Worm (Caenorhabditis elegans) whole organism, late embryonic: ENCODE results near the gene ZK616.8.
"Not testable (repeated sequence)": the region's sequence is repeated elsewhere in the genome, so short reads cannot be mapped to it uniquely, and the experiment has no call there.

Source experiments
- C08G9.2 ChIP-seq: sonication (generic microtip); optimal IDR thresholded peaks from 2 replicates; lab custom pipeline; 2016; ENCODE audit warnings: mild to moderate bottlenecking, missing genetic modification characterization, moderate library complexity, missing compliant biosample characterization
- C38D4.7 ChIP-seq: fragments of 200-800 bp; sonication (Bioruptor generic); optimal IDR thresholded peaks from 2 replicates; lab custom pipeline; 2018; ENCODE audit warnings: mild to moderate bottlenecking, missing genetic modification characterization, moderate library complexity, missing compliant biosample characterization
- Y22D7AL.16 ChIP-seq: sonication (generic microtip); optimal IDR thresholded peaks from 2 replicates; lab custom pipeline; 2016; ENCODE audit warnings: missing genetic modification characterization, missing compliant biosample characterization
- ceh-22 ChIP-seq: sonication (generic microtip); optimal IDR thresholded peaks from 2 replicates; lab custom pipeline; 2017; ENCODE audit warnings: missing biosample characterization, missing genetic modification characterization
- ceh-31 ChIP-seq: sonication (generic microtip); optimal IDR thresholded peaks from 2 replicates; lab custom pipeline; 2016; ENCODE audit warnings: missing genetic modification characterization, missing compliant biosample characterization
- ceh-34 ChIP-seq: sonication (generic microtip); optimal IDR thresholded peaks from 2 replicates; lab custom pipeline; 2016; ENCODE audit warnings: mild to moderate bottlenecking, missing genetic modification characterization, missing compliant biosample characterization
- ceh-45 ChIP-seq: fragments of 200-800 bp; sonication (Bioruptor generic); IDR thresholded peaks from 2 replicates; pipeline ENCODE4 v1.3.6; 2022; ENCODE audit warnings: missing genetic modification reagents, missing genetic modification characterization, missing compliant biosample characterization
- ceh-9 ChIP-seq: sonication (generic microtip); optimal IDR thresholded peaks from 2 replicates; lab custom pipeline; 2016; ENCODE audit warnings: mild to moderate bottlenecking, missing genetic modification characterization, inconsistent platforms, missing compliant biosample characterization
- che-1 ChIP-seq: sonication (generic microtip); optimal IDR thresholded peaks from 2 replicates; lab custom pipeline; 2016; ENCODE audit warnings: mild to moderate bottlenecking, missing genetic modification characterization, missing compliant biosample characterization
- dve-1 ChIP-seq: sonication (generic microtip); optimal IDR thresholded peaks from 2 replicates; lab custom pipeline; 2017; ENCODE audit warnings: antibody characterized with exemption, mild to moderate bottlenecking, missing genetic modification characterization, missing compliant biosample characterization
- eyg-1 ChIP-seq: sonication (generic microtip); optimal IDR thresholded peaks from 2 replicates; lab custom pipeline; 2016; ENCODE audit warnings: missing genotype, missing genetic modification characterization, missing compliant biosample characterization
- fax-1 ChIP-seq: sonication (generic microtip); optimal IDR thresholded peaks from 2 replicates; lab custom pipeline; 2016; ENCODE audit warnings: missing genotype, missing genetic modification characterization, missing compliant biosample characterization
- fkh-10 ChIP-seq: fragments of 150-350 bp; optimal IDR thresholded peaks from 2 replicates; lab custom pipeline; 2014; ENCODE audit warnings: missing biosample characterization, missing genetic modification reagents, missing genetic modification characterization
- gmeb-2 ChIP-seq: sonication (generic microtip); optimal IDR thresholded peaks from 2 replicates; lab custom pipeline; 2016; ENCODE audit warnings: missing genetic modification characterization, inconsistent platforms, missing compliant biosample characterization
- hlh-13 ChIP-seq: fragments of 200-800 bp; sonication (Bioruptor generic); optimal IDR thresholded peaks from 2 replicates; lab custom pipeline; 2018; ENCODE audit warnings: mild to moderate bottlenecking, missing genetic modification characterization, missing compliant biosample characterization
- hlh-15 ChIP-seq: sonication (generic microtip); optimal IDR thresholded peaks from 2 replicates; lab custom pipeline; 2016; ENCODE audit warnings: missing genetic modification characterization, missing compliant biosample characterization
- hlh-30 ChIP-seq: sonication (generic microtip); optimal IDR thresholded peaks from 2 replicates; lab custom pipeline; 2017; ENCODE audit warnings: antibody characterized with exemption, missing genetic modification characterization, missing compliant biosample characterization; ENCODE audit not compliant: insufficient read depth
- lim-6 ChIP-seq: sonication (generic microtip); optimal IDR thresholded peaks from 2 replicates; lab custom pipeline; 2016; ENCODE audit warnings: missing genetic modification characterization, missing compliant biosample characterization
- lin-11 ChIP-seq: fragments of 200-800 bp; sonication (Bioruptor generic); optimal IDR thresholded peaks from 2 replicates; lab custom pipeline; 2018; ENCODE audit warnings: mild to moderate bottlenecking, missing genetic modification characterization, missing compliant biosample characterization
- madf-2 ChIP-seq: sonication (generic microtip); optimal IDR thresholded peaks from 2 replicates; lab custom pipeline; 2017; ENCODE audit warnings: missing genetic modification characterization, missing compliant biosample characterization
- odd-2 ChIP-seq: sonication (generic microtip); optimal IDR thresholded peaks from 2 replicates; lab custom pipeline; 2017; ENCODE audit warnings: antibody characterized with exemption, mild to moderate bottlenecking, missing genetic modification characterization, missing compliant biosample characterization
- pag-3 ChIP-seq: sonication (generic microtip); optimal IDR thresholded peaks from 2 replicates; lab custom pipeline; 2016; ENCODE audit warnings: missing compliant biosample characterization, missing genetic modification characterization, borderline replicate concordance
- pat-9 ChIP-seq: fragments of 200-800 bp; sonication (Bioruptor generic); optimal IDR thresholded peaks from 2 replicates; lab custom pipeline; 2018; ENCODE audit warnings: mild to moderate bottlenecking, missing genetic modification characterization, moderate library complexity, missing compliant biosample characterization
- pax-1 ChIP-seq: fragments of 150-350 bp; optimal IDR thresholded peaks from 2 replicates; lab custom pipeline; 2014; ENCODE audit warnings: missing biosample characterization, missing genetic modification characterization
- pha-4 ChIP-seq: fragments of 150-350 bp; optimal IDR thresholded peaks from 2 replicates; lab custom pipeline; 2018; ENCODE audit warnings: missing biosample characterization, missing genetic modification reagents, missing genetic modification characterization
- pros-1 ChIP-seq: fragments of 150-350 bp; optimal IDR thresholded peaks from 2 replicates; lab custom pipeline; 2014; ENCODE audit warnings: missing biosample characterization, missing genetic modification reagents, missing genetic modification characterization
- rnt-1 ChIP-seq: sonication (generic microtip); optimal IDR thresholded peaks from 2 replicates; lab custom pipeline; 2016; ENCODE audit warnings: missing genetic modification characterization, missing compliant biosample characterization
- sdc-2 ChIP-seq: sonication (generic microtip); optimal IDR thresholded peaks from 2 replicates; lab custom pipeline; 2016; ENCODE audit warnings: missing genotype, missing genetic modification characterization, missing compliant biosample characterization
- tbx-7 ChIP-seq: sonication (generic microtip); optimal IDR thresholded peaks from 2 replicates; lab custom pipeline; 2016; ENCODE audit warnings: missing genotype, missing genetic modification characterization, missing compliant biosample characterization
- unc-3 ChIP-seq, 2 experiments: fragments of 200-800 bp in 1 of 2; sonication (Bioruptor generic) in 1 of 2; sonication (generic microtip) in 1 of 2; conservative IDR thresholded peaks in 1 of 2; optimal IDR thresholded peaks in 1 of 2; 2 replicates each; pipeline versions ENCODE4 v1.3.6 to Lab custom; 2016 to 2022; ENCODE audit warnings: missing compliant biosample characterization in 2 of 2, missing genetic modification characterization in 2 of 2, missing genetic modification reagents in 1 of 2
- unc-86 ChIP-seq: sonication (generic microtip); optimal IDR thresholded peaks from 2 replicates; lab custom pipeline; 2016; ENCODE audit warnings: missing genetic modification characterization, missing compliant biosample characterization
- zip-5 ChIP-seq: sonication (generic microtip); optimal IDR thresholded peaks from 2 replicates; lab custom pipeline; 2016; ENCODE audit warnings: missing genetic modification characterization, missing compliant biosample characterization

ZK616.8 gene

ce11 chrIV:5411641-5412337, at the start of gene ZK616.8:
Gene ZK616.8 (minus strand): TSS chrIV:5412193.
- TF ChIP-seq sdc-2 (tag; lab: Kevin White, UChicago) (no peak), dve-1 (tag; lab: Kevin White, UChicago) (no peak), pax-1 (tag; lab: Kevin White, UChicago) (no peak)

- TF ChIP-seq tbx-7 (tag; lab: Kevin White, UChicago); ceh-22; hlh-13 (GFP tag; lab: Kevin White, UChicago): not testable (repeated sequence)
Measured at ce11 chrIV:5455999-5456398, 44.0 kb upstream of the ZK616.8 start, which contains the start of gene Y4C6A.3. Gene Y4C6A.3 (minus strand): TSS chrIV:5456099.

ce11 chrIV:5452667-5453066, 40.7 kb upstream of the ZK616.8 start, which contains the start of gene Y4C6A.4:
Gene Y4C6A.4 (plus strand): TSS chrIV:5452967.
- TF ChIP-seq lim-6 (no peak), hlh-30 (tag; lab: Kevin White, UChicago) (no peak), pat-9 (tag; lab: Kevin White, UChicago) (no peak), zip-5 (tag; lab: Kevin White, UChicago) (no peak), fax-1 (tag; lab: Kevin White, UChicago) (no peak), madf-2 (tag; lab: Kevin White, UChicago) (no peak), ceh-45 (no peak), pros-1 (tag; lab: Kevin White, UChicago) (no peak), lin-11 (tag; lab: Kevin White, UChicago) (no peak)

ce11 chrIV:5438705-5439104, 26.7 kb upstream of the ZK616.8 start, which contains the start of gene mgl-3:
Gene mgl-3 (plus strand): TSS chrIV:5439005.
- TF ChIP-seq ceh-22, result no peak
- no peak for TF ChIP-seq madf-2 (tag; lab: Kevin White, UChicago)
- TF ChIP-seq rnt-1 (tag; lab: Kevin White, UChicago), result no peak
- TF ChIP-seq, all 69 proteins: peak for 0

- TF ChIP-seq ceh-45 (no peak), Y22D7AL.16 (tag; lab: Kevin White, UChicago) (no peak), gmeb-2 (tag; lab: Kevin White, UChicago) (no peak), fkh-10 (GFP tag; lab: Kevin White, UChicago) (no peak), odd-2 (tag; lab: Kevin White, UChicago) (no peak), pag-3 (tag; lab: Kevin White, UChicago) (no peak), C38D4.7 (GFP tag; lab: Kevin White, UChicago) (no peak), pha-4 (no peak), fax-1 (tag; lab: Kevin White, UChicago) (no peak), unc-3 (GFP tag; conservative IDR thresholded peaks at IDR 0.05; lab: Robert Waterston, UW) (no peak), unc-3 (tag; optimal IDR thresholded peaks at IDR 0.05; lab: Kevin White, UChicago) (no peak), hlh-15 (no peak), unc-86 (tag; lab: Kevin White, UChicago) (no peak), ceh-31 (tag; lab: Kevin White, UChicago) (no peak), ceh-9 (tag; lab: Kevin White, UChicago) (no peak), pat-9 (tag; lab: Kevin White, UChicago) (no peak), eyg-1 (no peak)
Measured at ce11 chrIV:5419122-5419521, 7.1 kb upstream of the ZK616.8 start, which contains the start of gene ehn-3. Gene ehn-3 (minus strand): TSS chrIV:5419222.

- no peak for TF ChIP-seq lim-6
- no peak for TF ChIP-seq pat-9 (tag; lab: Kevin White, UChicago)
- no peak for TF ChIP-seq C08G9.2 (tag; lab: Kevin White, UChicago)
- TF ChIP-seq che-1 (tag; lab: Kevin White, UChicago), result no peak
- no peak for TF ChIP-seq ceh-34 (tag; lab: Kevin White, UChicago)
- TF ChIP-seq fkh-10 (GFP tag; lab: Kevin White, UChicago), result no peak
Measured at ce11 chrIV:5415696-5416095, 3.7 kb upstream of the ZK616.8 start, which contains the start of gene spp-7. Gene spp-7 (minus strand): TSS chrIV:5415796.
